Worm (Caenorhabditis elegans): ENCODE data around the gene F23F12.13.
A peak's percentile ranks its signal among the peaks of the same experiment; 100 is the strongest.

F23F12.13 gene

DNA sequence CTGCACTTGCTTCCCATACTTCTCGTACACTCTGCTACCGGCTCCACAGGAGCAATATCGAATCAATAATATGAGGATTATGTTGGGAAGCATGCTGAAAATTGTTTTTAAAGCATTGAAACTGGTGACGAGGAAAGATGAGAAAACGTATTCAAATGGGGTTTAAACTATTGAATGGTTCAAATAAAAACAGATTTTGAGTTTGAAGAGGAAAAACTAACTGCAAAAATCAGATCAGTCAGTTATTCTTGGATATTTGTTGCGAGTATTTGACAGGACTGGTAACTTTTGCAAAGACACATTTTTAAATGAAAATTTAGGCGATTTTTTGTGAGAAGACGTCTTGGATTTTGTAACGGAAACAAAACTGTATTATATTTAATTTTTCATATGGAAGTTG lies 19.2 kb downstream of the F23F12.13 start, which contains the start of gene acr-5:
Gene acr-5, minus strand, starts transcription at position 101 of the 400 bp plus-strand sequence.
- TF ChIP-seq aly-1 (tag; optimal IDR thresholded peaks at IDR 0.05): no peak
- TF ChIP-seq tbx-11 (GFP tag; IDR thresholded peaks at IDR 0.05): no peak
- TF ChIP-seq ceh-13 (GFP tag; optimal IDR thresholded peaks at IDR 0.05): no peak
- TF ChIP-seq hnd-1 (tag; optimal IDR thresholded peaks at IDR 0.05): no peak
- TF ChIP-seq B0310.2 (tag; optimal IDR thresholded peaks at IDR 0.05): no peak
- no peak for TF ChIP-seq F13C5.2 (tag; optimal IDR thresholded peaks at IDR 0.05)
- TF ChIP-seq scrt-1 (GFP tag; IDR thresholded peaks at IDR 0.05): no peak
- no peak for TF ChIP-seq sea-1 (GFP tag; conservative IDR thresholded peaks at IDR 0.05)
- TF ChIP-seq flt-1 (GFP tag; IDR thresholded peaks at IDR 0.05): no peak
- no peak for TF ChIP-seq hmbx-1 (tag; optimal IDR thresholded peaks at IDR 0.05)
- TF ChIP-seq ets-7 (tag; optimal IDR thresholded peaks at IDR 0.05): no peak
- TF ChIP-seq hmg-4 (GFP tag; optimal IDR thresholded peaks at IDR 0.05): no peak
- TF ChIP-seq tra-4 (tag; optimal IDR thresholded peaks at IDR 0.05): no peak
- TF ChIP-seq ama-1 (optimal IDR thresholded peaks at IDR 0.05): no peak
- no peak for TF ChIP-seq tbx-37 (GFP tag; conservative IDR thresholded peaks at IDR 0.05)
- TF ChIP-seq pes-1 (GFP tag; IDR thresholded peaks at IDR 0.05): no peak
- no peak for TF ChIP-seq ceh-36 (tag; optimal IDR thresholded peaks at IDR 0.05)

- no peak for TF ChIP-seq ceh-36 (tag; optimal IDR thresholded peaks at IDR 0.05)
- TF ChIP-seq hmg-4 (GFP tag; optimal IDR thresholded peaks at IDR 0.05): no peak
- no peak for TF ChIP-seq hnd-1 (tag; optimal IDR thresholded peaks at IDR 0.05)
These were observed 24.5 kb downstream of the F23F12.13 start, which contains the start of gene C09E7.10 for ce11 chrIII:6519949-6520348. C09E7.10 (minus strand) TSS chrIII:6520049.

DNA sequence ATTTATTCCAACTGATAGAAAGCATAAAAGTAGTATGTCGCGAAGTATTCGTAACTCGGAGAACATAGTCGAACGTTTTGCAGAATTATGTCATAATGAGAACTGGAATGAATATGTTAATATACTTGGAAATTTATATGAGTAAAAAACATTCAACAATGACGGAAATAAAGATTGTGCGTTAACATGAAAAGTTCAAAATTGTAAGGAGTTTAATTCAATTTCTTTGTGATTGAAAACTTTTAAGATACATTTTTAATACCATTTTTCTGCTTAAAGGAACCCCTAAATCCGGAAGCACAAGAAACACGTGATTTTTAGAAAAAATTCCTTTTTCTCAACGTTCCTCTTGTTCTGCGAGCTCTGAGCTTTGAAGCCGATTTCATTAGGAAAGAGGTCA lies 30.1 kb downstream of the F23F12.13 start, which contains the start of gene oig-1:
Gene oig-1, minus strand, starts transcription at position 101 of the 400 bp plus-strand sequence.
- TF ChIP-seq hmg-4 (GFP tag; optimal IDR thresholded peaks at IDR 0.05) (no peak), sea-1 (GFP tag; conservative IDR thresholded peaks at IDR 0.05) (no peak), pes-1 (GFP tag; IDR thresholded peaks at IDR 0.05) (no peak), tbx-37 (GFP tag; conservative IDR thresholded peaks at IDR 0.05) (no peak), flt-1 (GFP tag; IDR thresholded peaks at IDR 0.05) (no peak), hmbx-1 (tag; optimal IDR thresholded peaks at IDR 0.05) (no peak), aly-1 (tag; optimal IDR thresholded peaks at IDR 0.05) (no peak), scrt-1 (GFP tag; IDR thresholded peaks at IDR 0.05) (no peak), ceh-36 (tag; optimal IDR thresholded peaks at IDR 0.05) (no peak), ama-1 (optimal IDR thresholded peaks at IDR 0.05) (no peak)

ce11 chrIII:6527902-6528301 lies 32.4 kb downstream of the F23F12.13 start, which contains the start of gene pqn-10:
pqn-10 (plus strand) TSS chrIII:6528202.
- no peak for TF ChIP-seq hmg-4 (GFP tag; optimal IDR thresholded peaks at IDR 0.05)

DNA sequence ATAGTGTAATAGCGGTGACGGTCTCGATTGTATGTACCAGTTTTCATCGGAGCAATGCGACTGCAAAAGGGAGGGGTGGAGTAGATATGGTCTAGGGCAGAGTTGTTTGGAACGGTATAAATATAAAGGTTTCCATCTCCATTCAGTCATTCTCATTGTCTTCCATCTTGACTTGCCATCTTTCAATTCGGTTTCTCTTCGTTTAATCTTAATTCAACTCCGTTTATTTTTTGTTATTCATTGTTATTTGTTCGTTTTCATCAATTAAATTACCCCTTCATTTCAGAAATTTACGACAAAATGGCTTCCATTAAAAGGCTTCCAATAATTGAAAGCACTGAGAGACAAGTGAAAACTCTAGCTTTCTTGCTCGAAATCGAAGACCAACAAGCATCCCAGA lies 35.6 kb downstream of the F23F12.13 start, which contains the start of gene C09E7.11:
Gene C09E7.11, plus strand, starts transcription at position 301 of the 400 bp plus-strand sequence.
- TF ChIP-seq hmg-4 (GFP tag; optimal IDR thresholded peaks at IDR 0.05) (no peak), B0310.2 (tag; optimal IDR thresholded peaks at IDR 0.05) (no peak), sea-1 (GFP tag; conservative IDR thresholded peaks at IDR 0.05) (no peak), tra-4 (tag; optimal IDR thresholded peaks at IDR 0.05) (no peak), ceh-36 (tag; optimal IDR thresholded peaks at IDR 0.05) (no peak), scrt-1 (GFP tag; IDR thresholded peaks at IDR 0.05) (no peak), aly-1 (tag; optimal IDR thresholded peaks at IDR 0.05) (no peak), hmbx-1 (tag; optimal IDR thresholded peaks at IDR 0.05) (no peak), tbx-11 (GFP tag; IDR thresholded peaks at IDR 0.05) (no peak), hnd-1 (tag; optimal IDR thresholded peaks at IDR 0.05) (no peak), pes-1 (GFP tag; IDR thresholded peaks at IDR 0.05) (no peak)

DNA sequence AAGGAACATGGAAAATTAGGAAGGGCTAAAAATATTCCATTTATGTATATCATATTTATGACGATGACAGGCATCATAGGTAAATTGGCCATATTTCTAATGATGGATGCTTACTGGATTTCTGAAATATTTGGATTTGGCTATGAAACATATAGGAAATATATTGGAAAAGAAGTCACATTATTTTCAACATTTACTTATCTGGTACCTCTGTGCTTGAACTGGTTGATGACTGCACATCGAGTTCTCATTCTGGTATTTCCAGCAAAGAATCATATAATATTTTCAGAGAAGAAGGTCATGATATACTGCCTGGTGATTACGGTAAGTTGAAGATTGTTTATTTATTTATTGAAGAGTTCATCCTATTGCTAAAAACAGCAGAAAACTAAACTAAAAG lies 37.2 kb downstream of the F23F12.13 start, which contains the start of gene srxa-5:
Gene srxa-5, plus strand, starts transcription at position 301 of the 400 bp plus-strand sequence.
- TF ChIP-seq ceh-36 (tag; optimal IDR thresholded peaks at IDR 0.05): no peak

DNA sequence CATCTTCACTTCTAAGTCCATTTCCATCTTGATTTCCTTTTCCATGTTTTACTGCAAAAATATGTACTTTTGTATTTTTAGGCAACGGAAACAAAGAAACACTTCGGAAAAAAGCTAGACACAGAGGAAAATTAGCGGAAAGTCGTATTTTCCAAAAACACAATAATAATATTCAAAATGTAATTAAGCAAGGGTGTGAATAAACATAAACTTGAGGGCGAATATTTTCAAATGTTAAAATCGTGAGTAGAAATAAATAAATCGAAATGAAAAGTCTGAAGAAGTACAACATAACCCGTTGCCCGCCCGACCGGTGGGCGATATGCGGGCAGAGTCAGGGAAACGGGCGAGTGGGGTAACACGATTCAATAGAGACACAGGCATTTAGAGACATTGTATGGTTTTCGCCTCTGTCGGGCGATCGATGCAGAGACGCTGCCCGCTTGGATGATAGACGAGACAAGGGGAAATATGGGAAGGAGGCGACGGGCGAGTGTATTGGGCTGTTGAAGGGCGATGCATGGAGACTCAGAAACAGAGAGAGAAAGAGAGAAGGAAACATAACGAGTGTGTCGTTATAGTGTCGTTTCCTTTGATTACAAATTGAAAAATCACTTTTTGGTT lies 41.6 kb downstream of the F23F12.13 start, which contains the start of gene C09E7.4:
Gene C09E7.4, minus strand, starts transcription at position 51 of the 624 bp plus-strand sequence.
- TF ChIP-seq ets-7 (tag; optimal IDR thresholded peaks at IDR 0.05) (peak; percentile 22), hnd-1 (tag; optimal IDR thresholded peaks at IDR 0.05) (no peak), ceh-36 (tag; optimal IDR thresholded peaks at IDR 0.05) (peak; percentile 9), F13C5.2 (tag; optimal IDR thresholded peaks at IDR 0.05) (peak; percentile 65), aly-1 (tag; optimal IDR thresholded peaks at IDR 0.05) (peak; percentile 38)

All from whole organism, early embryonic.